Fruit fly (Drosophila melanogaster) Kc167 (cell line): Measurements from ENCODE around the gene CG5342.

Experiments
- Myc ChIP-seq: fragments of >200 bp; optimal IDR thresholded peaks from 2 replicates; lab custom pipeline; 2017; ENCODE audit warnings: missing external identifiers
- Sin3A ChIP-seq: fragments of >200 bp; optimal IDR thresholded peaks from 2 replicates; lab custom pipeline; 2018; ENCODE audit warnings: missing external identifiers
- h ChIP-seq: fragments of >200 bp; optimal IDR thresholded peaks from 3 replicates; lab custom pipeline; 2018; ENCODE audit warnings: missing external identifiers
- insv ChIP-seq: fragments of >200 bp; optimal IDR thresholded peaks from 3 replicates; lab custom pipeline; 2018; ENCODE audit warnings: missing external identifiers
- psq ChIP-seq: fragments of >200 bp; optimal IDR thresholded peaks from 2 replicates; lab custom pipeline; 2017; ENCODE audit warnings: missing external identifiers
- ttk ChIP-seq: sonication (Bioruptor generic); optimal IDR thresholded peaks from 2 replicates; lab custom pipeline; 2017; ENCODE audit warnings: missing external identifiers

CG5342 gene

DNA sequence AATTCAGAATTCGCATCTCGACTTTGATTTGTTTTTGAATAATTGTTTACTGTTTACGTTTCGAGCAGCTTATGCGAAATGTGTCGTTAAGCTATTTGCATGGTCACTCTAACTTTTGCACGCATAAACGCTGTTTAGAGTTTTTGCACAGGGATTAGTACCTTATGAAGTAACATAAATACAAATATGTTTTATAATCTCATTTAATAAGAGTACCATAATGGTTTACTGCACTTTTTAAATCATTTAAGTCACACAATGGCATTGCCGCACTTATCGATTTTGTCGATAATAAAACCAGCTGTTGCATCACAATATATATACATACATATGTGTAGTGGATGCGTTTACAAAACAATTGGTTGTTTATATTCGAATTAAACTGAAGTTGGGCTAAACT, 47.9 kb downstream of the CG5342 start, which contains the start of the genes CG6813 and CG18764:
Gene CG6813, minus strand, starts transcription at position 68 of the 400 bp plus-strand sequence.
Gene CG18764, plus strand, starts transcription at position 319 of the 400 bp plus-strand sequence.
- TF ChIP-seq psq (no peak), insv (no peak), Sin3A (lab: Kevin White, UChicago) (no peak), Myc (lab: Kevin White, UChicago) (no peak), ttk (lab: Kevin White, UChicago) (no peak), h (lab: Kevin White, UChicago) (no peak)

DNA sequence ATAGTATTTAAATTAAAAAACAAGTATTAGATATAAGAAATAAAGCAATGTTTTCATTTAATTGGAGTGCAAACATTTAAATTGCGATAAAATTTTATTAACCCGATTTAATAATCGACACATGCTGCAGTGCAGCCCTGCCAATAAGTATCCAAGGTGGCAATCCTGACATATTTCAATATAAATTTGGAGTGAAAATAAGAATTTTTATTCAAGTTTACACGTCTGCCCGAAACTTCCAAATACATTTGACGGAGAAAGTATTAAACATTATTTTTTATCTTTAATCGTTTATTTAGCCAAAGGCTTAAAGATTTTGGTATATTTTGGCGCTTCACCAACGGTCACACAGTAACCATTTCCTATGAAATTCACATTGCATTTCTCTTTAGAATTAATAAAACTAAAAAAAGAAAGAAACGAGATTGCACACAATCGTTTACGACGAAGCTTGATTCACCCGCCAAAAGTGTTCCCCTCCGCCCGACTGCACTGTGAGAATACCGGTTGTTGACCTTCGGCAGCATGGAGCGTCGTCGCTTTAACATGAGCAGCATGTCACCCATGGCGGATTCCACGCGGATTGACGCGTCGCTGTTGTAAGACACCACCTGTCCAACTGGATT, 49.9 kb downstream of the CG5342 start, which contains the start of gene CG14712:
Gene CG14712, plus strand, starts transcription at position 344 of the 626 bp plus-strand sequence.
- TF ChIP-seq h (lab: Kevin White, UChicago) (no peak), insv (no peak), psq (no peak), Sin3A (lab: Kevin White, UChicago) (no peak), Myc (lab: Kevin White, UChicago) (no peak), ttk (lab: Kevin White, UChicago) (no peak)
